Worm (Caenorhabditis elegans) whole organism, early embryonic: ENCODE measurements around the gene metl-6.

ENCODE experiments used
- B0310.2 ChIP-seq: sonication (generic microtip); optimal IDR thresholded peaks from 2 replicates; lab custom pipeline; 2016; ENCODE audit warnings: mild to moderate bottlenecking, missing genetic modification characterization, missing compliant biosample characterization
- F13C5.2 ChIP-seq: sonication (generic microtip); optimal IDR thresholded peaks from 2 replicates; lab custom pipeline; 2017; ENCODE audit warnings: mild to moderate bottlenecking, missing genetic modification characterization, inconsistent platforms, missing compliant biosample characterization
- aly-1 ChIP-seq: sonication (generic microtip); optimal IDR thresholded peaks from 2 replicates; lab custom pipeline; 2016; ENCODE audit warnings: missing genetic modification characterization, missing compliant biosample characterization
- ama-1 ChIP-seq: fragments of 150-350 bp; optimal IDR thresholded peaks from 2 replicates; lab custom pipeline; 2014
- ceh-13 ChIP-seq: fragments of 200-800 bp; sonication (Bioruptor generic); optimal IDR thresholded peaks from 2 replicates; lab custom pipeline; 2018; ENCODE audit warnings: mild to moderate bottlenecking, missing genetic modification characterization, missing compliant biosample characterization
- ceh-36 ChIP-seq: sonication (generic microtip); optimal IDR thresholded peaks from 2 replicates; lab custom pipeline; 2016; ENCODE audit warnings: missing genetic modification characterization, inconsistent platforms, missing compliant biosample characterization
- ets-7 ChIP-seq: sonication (generic microtip); optimal IDR thresholded peaks from 2 replicates; lab custom pipeline; 2016; ENCODE audit warnings: missing genotype, missing genetic modification characterization, missing compliant biosample characterization
- flt-1 ChIP-seq: fragments of 200-800 bp; sonication (Bioruptor generic); IDR thresholded peaks from 2 replicates; pipeline ENCODE4 v1.3.6; 2022; ENCODE audit warnings: missing genetic modification characterization, missing compliant biosample characterization
- hmbx-1 ChIP-seq: sonication (generic microtip); optimal IDR thresholded peaks from 2 replicates; lab custom pipeline; 2016; ENCODE audit warnings: mild to moderate bottlenecking, missing genetic modification characterization, missing compliant biosample characterization
- hmg-4 ChIP-seq: fragments of 200-800 bp; sonication (Bioruptor generic); optimal IDR thresholded peaks from 2 replicates; lab custom pipeline; 2018; ENCODE audit warnings: mild to moderate bottlenecking, missing genetic modification characterization, missing compliant biosample characterization
- hnd-1 ChIP-seq: sonication (generic microtip); optimal IDR thresholded peaks from 2 replicates; lab custom pipeline; 2016; ENCODE audit warnings: missing genetic modification characterization, missing compliant biosample characterization
- pes-1 ChIP-seq: fragments of 200-800 bp; sonication (Bioruptor generic); IDR thresholded peaks from 2 replicates; pipeline ENCODE4 v1.3.6; 2022; ENCODE audit warnings: missing genetic modification reagents, missing genetic modification characterization, missing compliant biosample characterization
- scrt-1 ChIP-seq: fragments of 200-800 bp; sonication (Bioruptor generic); IDR thresholded peaks from 2 replicates; pipeline ENCODE4 v1.3.6; 2022; ENCODE audit warnings: missing genetic modification characterization, missing compliant biosample characterization
- sea-1 ChIP-seq: fragments of 200-800 bp; sonication (Bioruptor generic); conservative IDR thresholded peaks from 2 replicates; pipeline ENCODE4 v1.3.6; 2022; ENCODE audit warnings: missing genetic modification characterization, missing compliant biosample characterization
- tbx-11 ChIP-seq: fragments of 200-800 bp; sonication (Bioruptor generic); IDR thresholded peaks from 2 replicates; pipeline ENCODE4 v1.3.6; 2022; ENCODE audit warnings: missing genetic modification characterization, missing compliant biosample characterization
- tbx-37 ChIP-seq: fragments of 200-800 bp; sonication (Bioruptor generic); conservative IDR thresholded peaks from 2 replicates; pipeline ENCODE4 v1.3.6; 2022; ENCODE audit warnings: missing genetic modification reagents, missing genetic modification characterization, missing compliant biosample characterization
- tra-4 ChIP-seq: sonication (generic microtip); optimal IDR thresholded peaks from 2 replicates; lab custom pipeline; 2017; ENCODE audit warnings: missing genetic modification characterization, missing compliant biosample characterization

Gene metl-6

ce11 chrIII:3898354-3898753 lies 23.2 kb downstream of the metl-6 start:
- TF ChIP-seq ceh-36 (tag; lab: Kevin White, UChicago) (peak; percentile 43), tbx-37 (GFP tag; lab: Robert Waterston, UW) (no peak), B0310.2 (tag; lab: Kevin White, UChicago) (no peak), hnd-1 (tag; lab: Kevin White, UChicago) (no peak), aly-1 (tag; lab: Kevin White, UChicago) (no peak), hmg-4 (no peak), flt-1 (GFP tag; lab: Robert Waterston, UW) (no peak)

ce11 chrIII:3897116-3897845 lies 24.2 kb downstream of the metl-6 start:
- TF ChIP-seq flt-1 (GFP tag; lab: Robert Waterston, UW) = peak; percentile 82
- peak; percentile 54; the same call in 1 of the 2 replicates for TF ChIP-seq sea-1 (GFP tag; lab: Robert Waterston, UW)
- TF ChIP-seq tbx-37 (GFP tag; lab: Robert Waterston, UW) = peak; percentile 43; the same call in 1 of the 2 replicates
- peak; percentile 74 for TF ChIP-seq pes-1 (GFP tag; lab: Robert Waterston, UW)

ce11 chrIII:3893992-3894391 lies 27.5 kb downstream of the metl-6 start:
- TF ChIP-seq ama-1 (lab: Kevin White, UChicago) (no peak), sea-1 (GFP tag; lab: Robert Waterston, UW) (no peak), ceh-36 (tag; lab: Kevin White, UChicago) (no peak), hmg-4 (no peak), scrt-1 (no peak), ceh-13 (GFP tag; lab: Kevin White, UChicago) (no peak), tra-4 (tag; lab: Kevin White, UChicago) (no peak), tbx-11 (GFP tag; lab: Robert Waterston, UW) (no peak), hmbx-1 (tag; lab: Kevin White, UChicago) (no peak), aly-1 (tag; lab: Kevin White, UChicago) (no peak), tbx-37 (GFP tag; lab: Robert Waterston, UW) (no peak), pes-1 (GFP tag; lab: Robert Waterston, UW) (no peak), F13C5.2 (no peak), ets-7 (no peak), hnd-1 (tag; lab: Kevin White, UChicago) (no peak)

DNA sequence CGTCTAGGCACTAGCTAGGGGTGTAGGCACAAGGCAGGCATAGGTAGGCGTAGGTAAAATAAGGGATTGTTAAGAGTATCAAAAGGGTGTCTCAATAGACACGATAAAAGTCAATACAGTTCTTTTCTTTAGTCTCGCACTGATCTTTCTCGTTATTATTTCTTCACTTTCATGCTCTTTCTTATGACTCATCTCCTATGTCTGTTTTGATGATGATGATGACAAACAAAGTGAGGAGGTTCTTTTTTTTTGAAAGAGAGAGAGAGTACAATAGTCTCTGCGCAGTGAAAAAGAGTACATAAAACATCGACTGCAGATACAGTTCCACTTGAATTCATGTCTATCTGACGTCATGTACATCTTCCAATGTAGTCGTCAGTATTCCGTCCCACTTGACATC lies 31.6 kb downstream of the metl-6 start:
- TF ChIP-seq F13C5.2 (no peak), ama-1 (lab: Kevin White, UChicago) (no peak), B0310.2 (tag; lab: Kevin White, UChicago) (no peak), pes-1 (GFP tag; lab: Robert Waterston, UW) (no peak), sea-1 (GFP tag; lab: Robert Waterston, UW) (no peak), scrt-1 (no peak), aly-1 (tag; lab: Kevin White, UChicago) (no peak), ceh-13 (GFP tag; lab: Kevin White, UChicago) (no peak), flt-1 (GFP tag; lab: Robert Waterston, UW) (no peak), tra-4 (tag; lab: Kevin White, UChicago) (no peak), tbx-11 (GFP tag; lab: Robert Waterston, UW) (no peak), hmbx-1 (tag; lab: Kevin White, UChicago) (no peak), hnd-1 (tag; lab: Kevin White, UChicago) (no peak), hmg-4 (no peak), ets-7 (no peak), tbx-37 (GFP tag; lab: Robert Waterston, UW) (no peak), ceh-36 (tag; lab: Kevin White, UChicago) (no peak)

DNA sequence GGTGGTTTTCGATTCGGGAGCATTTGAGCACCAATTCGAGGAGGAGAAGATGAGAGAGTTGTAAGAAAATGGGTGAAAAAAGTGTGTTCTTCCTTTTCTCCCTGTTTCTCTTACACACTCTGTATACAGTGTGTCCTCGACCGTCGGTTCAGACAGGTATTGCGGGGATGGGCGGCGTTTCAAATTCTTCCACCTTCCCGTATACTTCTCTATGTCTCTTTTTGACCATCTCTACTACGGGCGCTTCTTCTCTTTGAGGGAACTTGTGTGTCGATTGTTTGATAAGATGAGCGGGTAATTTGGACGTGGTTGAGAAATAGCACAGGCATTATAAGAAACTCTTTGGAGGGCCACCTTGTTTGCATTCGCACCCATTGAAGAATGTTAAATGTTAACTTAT lies 33.9 kb downstream of the metl-6 start:
- TF ChIP-seq hmg-4 (peak; percentile 18), F13C5.2 (no peak)

DNA sequence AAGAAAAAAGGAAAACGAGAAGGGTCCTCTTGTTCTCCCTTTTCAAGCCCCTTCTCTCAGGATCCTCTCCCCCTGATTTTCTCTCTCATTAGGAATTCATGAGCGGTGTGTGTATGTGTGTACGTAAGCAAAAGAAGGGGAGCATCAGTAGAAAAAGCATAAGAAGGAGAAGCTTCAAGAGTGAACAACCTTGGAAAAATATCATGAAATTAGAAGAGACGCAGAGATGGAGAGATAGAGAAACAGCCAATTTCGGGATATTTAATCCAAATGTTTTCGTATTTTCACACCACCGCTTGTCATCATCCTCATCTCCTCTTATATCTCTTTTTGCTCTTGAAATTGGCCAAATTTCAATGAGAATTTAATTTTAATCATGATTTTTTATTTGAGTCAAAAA lies 38.4 kb downstream of the metl-6 start:
- TF ChIP-seq hmbx-1 (tag; lab: Kevin White, UChicago) (no peak), B0310.2 (tag; lab: Kevin White, UChicago) (no peak)

DNA sequence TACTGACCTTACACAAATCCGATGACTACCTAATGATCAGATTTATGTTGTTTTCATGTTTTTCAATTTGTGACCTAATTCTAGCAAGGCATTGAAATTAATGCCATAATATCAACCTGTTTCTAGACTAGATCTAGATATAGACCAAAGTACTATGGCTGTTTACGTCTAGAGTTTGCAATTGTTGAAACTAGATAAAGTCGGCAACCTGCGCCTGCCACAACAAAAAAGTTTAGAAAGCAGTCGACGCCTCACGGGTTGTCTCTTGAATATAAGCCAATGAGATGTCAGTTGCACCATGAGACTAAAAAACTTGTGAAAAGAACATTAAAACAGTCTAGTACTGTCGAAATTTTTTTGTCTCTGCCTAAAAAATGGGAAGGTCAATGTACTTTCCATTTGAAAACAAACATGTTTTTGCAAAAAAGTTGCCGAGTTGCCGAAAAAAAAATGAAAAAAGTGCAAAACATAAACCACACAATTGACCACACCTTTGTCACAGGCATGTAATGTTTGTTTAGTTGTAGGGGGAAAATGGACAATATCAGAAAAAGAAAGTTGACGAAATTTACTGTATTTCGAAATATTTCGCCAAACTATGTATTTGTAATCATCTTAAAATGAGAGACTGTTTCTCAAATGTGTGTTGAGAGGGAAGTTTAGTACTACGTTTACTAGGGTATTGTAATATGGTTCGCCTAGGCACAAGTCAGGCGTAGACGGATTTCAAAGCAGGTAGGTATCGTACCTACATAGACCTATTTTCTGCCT lies 42.3 kb downstream of the metl-6 start:
- no peak for TF ChIP-seq aly-1 (tag; lab: Kevin White, UChicago)
- TF ChIP-seq pes-1 (GFP tag; lab: Robert Waterston, UW) = no peak
- TF ChIP-seq hmg-4 = no peak
- TF ChIP-seq sea-1 (GFP tag; lab: Robert Waterston, UW) = no peak

ce11 chrIII:3876197-3876897 lies 45.2 kb downstream of the metl-6 start:
- peak; percentile 56 for TF ChIP-seq ceh-36 (tag; lab: Kevin White, UChicago)
- no peak for TF ChIP-seq hmbx-1 (tag; lab: Kevin White, UChicago)
